Fruit fly (Drosophila melanogaster) whole organism, embryonic: ENCODE results near the gene CG4982.

ENCODE experiments used
- Ada2b ChIP-seq: fragments of 200-800 bp; sonication (Bioruptor generic); IDR thresholded peaks from 2 replicates; pipeline ENCODE4 v1.3.6; 2022; ENCODE audit warnings: missing biosample characterization, missing genetic modification characterization
- Asciz ChIP-seq: fragments of 200-800 bp; sonication (Bioruptor generic); optimal IDR thresholded peaks from 2 replicates; lab custom pipeline; 2017; ENCODE audit warnings: missing biosample characterization, mild to moderate bottlenecking, missing genetic modification characterization, missing genetic modification reagents
- BEAF-32 ChIP-seq: fragments of 200-800 bp; sonication (Bioruptor generic); optimal IDR thresholded peaks from 3 replicates; lab custom pipeline; 2017; ENCODE audit warnings: missing biosample characterization, missing genetic modification characterization, mild to moderate bottlenecking, moderate library complexity, missing genetic modification reagents
- Bteb2 ChIP-seq: fragments of 200-800 bp; sonication (Bioruptor generic); optimal IDR thresholded peaks from 2 replicates; lab custom pipeline; 2016; ENCODE audit warnings: missing biosample characterization, missing genetic modification characterization
- CG10959 ChIP-seq: fragments of 200-800 bp; sonication (Bioruptor generic); IDR thresholded peaks from 2 replicates; pipeline ENCODE4 v1.3.6; 2022; ENCODE audit warnings: missing biosample characterization, missing genetic modification characterization
- CG12071 ChIP-seq: fragments of 200-800 bp; sonication (Bioruptor generic); optimal IDR thresholded peaks from 3 replicates; lab custom pipeline; 2018; ENCODE audit warnings: missing biosample characterization, mild to moderate bottlenecking, missing genetic modification characterization
- CG12942 ChIP-seq: fragments of 200-800 bp; sonication (Bioruptor generic); optimal IDR thresholded peaks from 3 replicates; lab custom pipeline; 2016; ENCODE audit warnings: missing biosample characterization, missing genetic modification characterization
- CG15073 ChIP-seq: fragments of 200-800 bp; sonication (Bioruptor generic); optimal IDR thresholded peaks from 2 replicates; lab custom pipeline; 2016; ENCODE audit warnings: missing biosample characterization, missing genetic modification characterization
- CG15269 ChIP-seq: fragments of 200-800 bp; sonication (Bioruptor generic); optimal IDR thresholded peaks from 2 replicates; lab custom pipeline; 2018; ENCODE audit warnings: missing biosample characterization, mild to moderate bottlenecking, missing genetic modification characterization, moderate library complexity
- CG1647 ChIP-seq: fragments of 200-800 bp; sonication (Bioruptor generic); optimal IDR thresholded peaks from 3 replicates; lab custom pipeline; 2016; ENCODE audit warnings: missing biosample characterization, missing genetic modification characterization
- CG16863 ChIP-seq: fragments of 200-800 bp; sonication (Bioruptor generic); optimal IDR thresholded peaks from 3 replicates; lab custom pipeline; 2016; ENCODE audit warnings: missing biosample characterization, missing genetic modification characterization
- CG2120 ChIP-seq: fragments of 200-800 bp; sonication (Bioruptor generic); optimal IDR thresholded peaks from 3 replicates; lab custom pipeline; 2016; ENCODE audit warnings: missing biosample characterization, missing genetic modification characterization
- CG42726 ChIP-seq: fragments of 200-800 bp; sonication (Bioruptor generic); IDR thresholded peaks from 2 replicates; pipeline ENCODE4 v1.3.6; 2022; ENCODE audit warnings: missing biosample characterization, missing genetic modification characterization; ENCODE audit not compliant: partially characterized antibody
- CG6175 ChIP-seq: fragments of 200-800 bp; sonication (Bioruptor generic); IDR thresholded peaks from 3 replicates; pipeline ENCODE4 v1.3.6; 2022; ENCODE audit warnings: missing biosample characterization, missing genetic modification characterization
- CG6765 ChIP-seq: fragments of 200-800 bp; sonication (Bioruptor generic); optimal IDR thresholded peaks from 3 replicates; lab custom pipeline; 2017; ENCODE audit warnings: missing biosample characterization, mild to moderate bottlenecking, missing genetic modification characterization
- CG7556 ChIP-seq: fragments of 200-800 bp; sonication (Bioruptor generic); optimal IDR thresholded peaks from 2 replicates; lab custom pipeline; 2017; ENCODE audit warnings: missing biosample characterization, mild to moderate bottlenecking, missing genetic modification characterization
- CG7786 ChIP-seq: fragments of 200-800 bp; sonication (Bioruptor generic); optimal IDR thresholded peaks from 2 replicates; lab custom pipeline; 2016; ENCODE audit warnings: missing biosample characterization, missing genetic modification characterization
- CG8478 ChIP-seq: fragments of >200 bp; optimal IDR thresholded peaks from 2 replicates; lab custom pipeline; 2018
- CG8924 ChIP-seq: fragments of 200-800 bp; optimal IDR thresholded peaks from 3 replicates; lab custom pipeline; 2019; ENCODE audit warnings: missing biosample characterization, mild to moderate bottlenecking, missing genetic modification characterization, moderate library complexity
- CkIIα-i1 ChIP-seq: fragments of 200-800 bp; sonication (Bioruptor generic); IDR thresholded peaks from 2 replicates; pipeline ENCODE4 v1.3.6; 2022; ENCODE audit warnings: missing biosample characterization, missing genetic modification characterization
- Dref ChIP-seq: fragments of 200-800 bp; sonication (Bioruptor generic); IDR thresholded peaks from 2 replicates; pipeline ENCODE4 v1.3.6; 2022; ENCODE audit warnings: missing biosample characterization, missing genetic modification characterization
- Eip74EF ChIP-seq, 2 experiments: fragments of 200-800 bp in 1 of 2; fragments of >200 bp in 1 of 2; sonication (Bioruptor generic) in 1 of 2; optimal IDR thresholded peaks; 2 replicates each; lab custom pipeline; 2017 to 2019; ENCODE audit warnings: missing biosample characterization in 2 of 2, missing genetic modification characterization in 2 of 2, mild to moderate bottlenecking in 1 of 2, moderate library complexity in 1 of 2
- HHEX ChIP-seq: fragments of 200-800 bp; sonication (Bioruptor generic); optimal IDR thresholded peaks from 3 replicates; lab custom pipeline; 2017; ENCODE audit warnings: missing biosample characterization, mild to moderate bottlenecking, missing genetic modification characterization, missing genetic modification reagents
- HLH4C ChIP-seq: fragments of 200-800 bp; sonication (Bioruptor generic); IDR thresholded peaks from 3 replicates; pipeline ENCODE4 v1.3.6; 2022; ENCODE audit warnings: missing biosample characterization, missing genetic modification characterization; ENCODE audit not compliant: partially characterized antibody
- Hr78 ChIP-seq, 2 experiments: fragments of 200-800 bp in 1 of 2; fragments of >200 bp in 1 of 2; sonication (Bioruptor generic) in 1 of 2; optimal IDR thresholded peaks; 2 replicates each; lab custom pipeline; 2017 to 2019; ENCODE audit warnings: missing biosample characterization in 2 of 2, missing genetic modification characterization in 2 of 2, mild to moderate bottlenecking in 1 of 2, moderate library complexity in 1 of 2
- Kr ChIP-seq: fragments of 200-800 bp; sonication (Bioruptor generic); optimal IDR thresholded peaks from 2 replicates; lab custom pipeline; 2017; ENCODE audit warnings: missing biosample characterization, mild to moderate bottlenecking, missing genetic modification characterization
- Lim3 ChIP-seq: fragments of 200-800 bp; sonication (Bioruptor generic); IDR thresholded peaks from 2 replicates; pipeline ENCODE4 v1.3.6; 2022; ENCODE audit warnings: missing biosample characterization, missing genetic modification characterization
- Lpt ChIP-seq: fragments of >200 bp; optimal IDR thresholded peaks from 2 replicates; lab custom pipeline; 2018; ENCODE audit warnings: missing biosample characterization, missing genetic modification characterization
- Myb ChIP-seq: fragments of 200-800 bp; sonication (Bioruptor generic); optimal IDR thresholded peaks from 2 replicates; lab custom pipeline; 2016; ENCODE audit warnings: missing biosample characterization, missing genetic modification characterization
- Oaz ChIP-seq: fragments of 200-800 bp; sonication (Bioruptor generic); IDR thresholded peaks from 2 replicates; pipeline ENCODE4 v1.3.6; 2022; ENCODE audit warnings: missing biosample characterization, missing genetic modification characterization
- Ptx1 ChIP-seq: fragments of 200-800 bp; sonication (Bioruptor generic); IDR thresholded peaks from 2 replicates; pipeline ENCODE4 v1.3.6; 2022; ENCODE audit warnings: missing biosample characterization, missing genetic modification characterization
- Ravus ChIP-seq: fragments of 200-800 bp; sonication (Bioruptor generic); IDR thresholded peaks from 2 replicates; pipeline ENCODE4 v1.3.6; 2022; ENCODE audit warnings: missing biosample characterization, missing genetic modification characterization
- Rx ChIP-seq: fragments of 200-800 bp; sonication (Bioruptor generic); IDR thresholded peaks from 2 replicates; pipeline ENCODE4 v1.3.6; 2022; ENCODE audit warnings: missing biosample characterization, missing genetic modification characterization
- amos ChIP-seq: fragments of 200-800 bp; sonication (Bioruptor generic); IDR thresholded peaks from 2 replicates; pipeline ENCODE4 v1.3.6; 2022; ENCODE audit warnings: missing biosample characterization, missing genetic modification characterization; ENCODE audit not compliant: partially characterized antibody
- ase ChIP-seq: fragments of 200-800 bp; sonication (Bioruptor generic); IDR thresholded peaks from 3 replicates; pipeline ENCODE4 v1.3.6; 2022; ENCODE audit warnings: missing biosample characterization, missing genetic modification characterization
- br ChIP-seq: fragments of >200 bp; optimal IDR thresholded peaks from 2 replicates; lab custom pipeline; 2017
- cg ChIP-seq: fragments of 200-800 bp; sonication (Bioruptor generic); optimal IDR thresholded peaks from 3 replicates; lab custom pipeline; 2019; ENCODE audit warnings: missing biosample characterization, mild to moderate bottlenecking, missing genetic modification characterization, moderate library complexity
- dan ChIP-seq: fragments of 200-800 bp; sonication (Bioruptor generic); IDR thresholded peaks from 2 replicates; pipeline ENCODE4 v1.3.6; 2022; ENCODE audit warnings: missing biosample characterization, missing genetic modification characterization
- dmrt11E ChIP-seq: fragments of 200-800 bp; sonication (Bioruptor generic); optimal IDR thresholded peaks from 3 replicates; lab custom pipeline; 2018; ENCODE audit warnings: missing biosample characterization, mild to moderate bottlenecking, missing genetic modification characterization, moderate library complexity
- gfzf ChIP-seq: fragments of 200-800 bp; sonication (Bioruptor generic); optimal IDR thresholded peaks from 2 replicates; lab custom pipeline; 2016; ENCODE audit warnings: missing biosample characterization, mild to moderate bottlenecking, missing genetic modification characterization, moderate library complexity
- ham ChIP-seq: fragments of 200-800 bp; sonication (Bioruptor generic); IDR thresholded peaks from 2 replicates; pipeline ENCODE4 v1.3.6; 2022; ENCODE audit warnings: missing biosample characterization, missing genetic modification characterization
- hkb ChIP-seq, 2 experiments: fragments of 200-800 bp in 1 of 2; fragments of >200 bp in 1 of 2; sonication (Bioruptor generic) in 1 of 2; IDR thresholded peaks in 1 of 2; optimal IDR thresholded peaks in 1 of 2; 2 replicates each; pipeline versions ENCODE4 v1.3.6 to Lab custom; 2017 to 2022; ENCODE audit warnings: missing biosample characterization in 1 of 2, missing genetic modification characterization in 1 of 2
- ind ChIP-seq: fragments of 200-800 bp; sonication (Bioruptor generic); optimal IDR thresholded peaks from 3 replicates; lab custom pipeline; 2016; ENCODE audit warnings: missing biosample characterization, missing genetic modification characterization
- jing ChIP-seq: fragments of 200-800 bp; sonication (Bioruptor generic); optimal IDR thresholded peaks from 2 replicates; lab custom pipeline; 2018; ENCODE audit warnings: missing biosample characterization, mild to moderate bottlenecking, missing genetic modification characterization
- nerfin-2 ChIP-seq: fragments of 200-800 bp; sonication (Bioruptor generic); IDR thresholded peaks from 2 replicates; pipeline ENCODE4 v1.3.6; 2022; ENCODE audit warnings: missing biosample characterization, missing genetic modification characterization; ENCODE audit not compliant: partially characterized antibody
- pros ChIP-seq: fragments of 200-800 bp; sonication (Bioruptor generic); optimal IDR thresholded peaks from 3 replicates; lab custom pipeline; 2019; ENCODE audit warnings: missing biosample characterization, mild to moderate bottlenecking, missing genetic modification characterization, moderate library complexity
- shn ChIP-seq: fragments of 200-800 bp; sonication (Bioruptor generic); optimal IDR thresholded peaks from 3 replicates; lab custom pipeline; 2016; ENCODE audit warnings: missing biosample characterization, missing genetic modification characterization
- slp2 ChIP-seq: fragments of 200-800 bp; sonication (Bioruptor generic); optimal IDR thresholded peaks from 2 replicates; lab custom pipeline; 2016; ENCODE audit warnings: missing biosample characterization, missing genetic modification characterization
- sqz ChIP-seq: fragments of 200-800 bp; sonication (Bioruptor generic); optimal IDR thresholded peaks from 3 replicates; lab custom pipeline; 2018; ENCODE audit warnings: missing biosample characterization, mild to moderate bottlenecking, missing genetic modification characterization
- tup ChIP-seq: fragments of 200-800 bp; sonication (Bioruptor generic); optimal IDR thresholded peaks from 2 replicates; lab custom pipeline; 2016; ENCODE audit warnings: missing biosample characterization, mild to moderate bottlenecking, missing genetic modification characterization, moderate library complexity
- tx ChIP-seq: fragments of 200-800 bp; sonication (Bioruptor generic); optimal IDR thresholded peaks from 2 replicates; lab custom pipeline; 2016; ENCODE audit warnings: missing biosample characterization, missing genetic modification characterization
- wek ChIP-seq: fragments of 200-800 bp; sonication (Bioruptor generic); optimal IDR thresholded peaks from 3 replicates; lab custom pipeline; 2018; ENCODE audit warnings: missing biosample characterization, mild to moderate bottlenecking, missing genetic modification characterization, moderate library complexity

CG4982 gene

DNA sequence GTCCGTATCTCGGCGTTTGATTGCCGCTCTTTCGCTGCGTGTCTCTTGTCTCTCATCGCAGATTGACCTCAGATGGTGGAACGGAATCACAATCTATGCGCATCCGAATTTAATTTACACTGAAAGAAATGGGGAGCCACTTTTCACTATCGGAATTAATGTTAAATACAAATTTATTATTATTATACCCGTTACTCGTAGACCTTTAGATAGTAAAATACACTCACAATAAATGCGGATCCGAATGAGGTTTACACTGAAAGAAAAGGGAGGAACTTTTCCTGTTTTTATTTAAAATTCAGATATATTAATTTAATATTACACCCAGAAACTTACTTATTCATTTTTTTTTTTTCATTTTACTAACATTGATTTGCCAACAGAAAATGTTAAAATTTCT lies 12.2 kb upstream of the CG4982 start (continued):
- TF ChIP-seq CG15269 (peak; percentile 67), amos (GFP tag; lab: Robert Waterston, UW) (no peak), HHEX (GFP tag; lab: Kevin White, UChicago) (no peak), pros (no peak), BEAF-32 (no peak), CG12942 (GFP tag; lab: Kevin White, UChicago) (no peak), Kr (GFP tag; lab: Kevin White, UChicago) (no peak), CG42726 (GFP tag; lab: Robert Waterston, UW) (no peak), CG8478 (lab: Kevin White, UChicago) (no peak), wek (GFP tag; lab: Kevin White, UChicago) (no peak), Rx (no peak), tup (GFP tag; lab: Kevin White, UChicago) (no peak), Hr78 (GFP tag; optimal IDR thresholded peaks at IDR 0.05; lab: Kevin White, UChicago) (no peak), Lpt (no peak), dmrt11E (tag; lab: Kevin White, UChicago) (no peak), ind (GFP tag; lab: Kevin White, UChicago) (peak; percentile 23), CG7786 (GFP tag; lab: Kevin White, UChicago) (no peak), Asciz (GFP tag; lab: Kevin White, UChicago) (no peak), ase (GFP tag; lab: Robert Waterston, UW) (peak; percentile 47; the same call in 1 of the 3 replicates), Dref (no peak), Oaz (GFP tag; lab: Robert Waterston, UW) (no peak), nerfin-2 (GFP tag; lab: Robert Waterston, UW) (no peak), CG2120 (GFP tag; lab: Kevin White, UChicago) (no peak), Bteb2 (GFP tag; lab: Kevin White, UChicago) (no peak), CG8924 (tag; lab: Kevin White, UChicago) (no peak), Ptx1 (0 out of 2 replicates have a peak, but pooled peaks have one; percentile 43), sqz (GFP tag; lab: Kevin White, UChicago) (no peak), cg (GFP tag; lab: Kevin White, UChicago) (no peak), Eip74EF (GFP tag; optimal IDR thresholded peaks at IDR 0.05; lab: Kevin White, UChicago) (no peak), shn (GFP tag; lab: Kevin White, UChicago) (no peak), CG6175 (GFP tag; lab: Robert Waterston, UW) (no peak), Ravus (GFP tag; lab: Robert Waterston, UW) (no peak), jing (GFP tag; lab: Kevin White, UChicago) (no peak), CG6765 (GFP tag; lab: Kevin White, UChicago) (no peak), hkb (optimal IDR thresholded peaks at IDR 0.05; lab: Kevin White, UChicago) (no peak), hkb (GFP tag; IDR thresholded peaks at IDR 0.05; lab: Robert Waterston, UW) (peak; percentile 66), CG7556 (GFP tag; lab: Kevin White, UChicago) (no peak), ham (GFP tag; lab: Robert Waterston, UW) (no peak), CG15073 (no peak), gfzf (GFP tag; lab: Kevin White, UChicago) (no peak), tx (GFP tag; lab: Kevin White, UChicago) (no peak), slp2 (GFP tag; lab: Kevin White, UChicago) (no peak), Myb (no peak), Ada2b (GFP tag; lab: Robert Waterston, UW) (peak; percentile 58; the same call in 1 of the 2 replicates), Lim3 (GFP tag; lab: Robert Waterston, UW) (no peak), dan (no peak), CG16863 (no peak), CkIIα-i1 (GFP tag; lab: Robert Waterston, UW) (no peak), CG10959 (GFP tag; lab: Robert Waterston, UW) (no peak), CG1647 (GFP tag; lab: Kevin White, UChicago) (no peak), HLH4C (GFP tag; lab: Robert Waterston, UW) (no peak), br (lab: Kevin White, UChicago) (no peak), CG12071 (no peak)
